Worm (Caenorhabditis elegans) whole organism, early embryonic: ENCODE data around the gene Y54F10AM.6.

Experiments
- B0310.2 ChIP-seq: sonication (generic microtip); optimal IDR thresholded peaks from 2 replicates; lab custom pipeline; 2016; ENCODE audit warnings: mild to moderate bottlenecking, missing genetic modification characterization, missing compliant biosample characterization
- F13C5.2 ChIP-seq: sonication (generic microtip); optimal IDR thresholded peaks from 2 replicates; lab custom pipeline; 2017; ENCODE audit warnings: mild to moderate bottlenecking, missing genetic modification characterization, inconsistent platforms, missing compliant biosample characterization
- aly-1 ChIP-seq: sonication (generic microtip); optimal IDR thresholded peaks from 2 replicates; lab custom pipeline; 2016; ENCODE audit warnings: missing genetic modification characterization, missing compliant biosample characterization
- ama-1 ChIP-seq: fragments of 150-350 bp; optimal IDR thresholded peaks from 2 replicates; lab custom pipeline; 2014
- ceh-13 ChIP-seq: fragments of 200-800 bp; sonication (Bioruptor generic); optimal IDR thresholded peaks from 2 replicates; lab custom pipeline; 2018; ENCODE audit warnings: mild to moderate bottlenecking, missing genetic modification characterization, missing compliant biosample characterization
- ceh-36 ChIP-seq: sonication (generic microtip); optimal IDR thresholded peaks from 2 replicates; lab custom pipeline; 2016; ENCODE audit warnings: missing genetic modification characterization, inconsistent platforms, missing compliant biosample characterization
- ets-7 ChIP-seq: sonication (generic microtip); optimal IDR thresholded peaks from 2 replicates; lab custom pipeline; 2016; ENCODE audit warnings: missing genotype, missing genetic modification characterization, missing compliant biosample characterization
- flt-1 ChIP-seq: fragments of 200-800 bp; sonication (Bioruptor generic); IDR thresholded peaks from 2 replicates; pipeline ENCODE4 v1.3.6; 2022; ENCODE audit warnings: missing genetic modification characterization, missing compliant biosample characterization
- hmbx-1 ChIP-seq: sonication (generic microtip); optimal IDR thresholded peaks from 2 replicates; lab custom pipeline; 2016; ENCODE audit warnings: mild to moderate bottlenecking, missing genetic modification characterization, missing compliant biosample characterization
- hmg-4 ChIP-seq: fragments of 200-800 bp; sonication (Bioruptor generic); optimal IDR thresholded peaks from 2 replicates; lab custom pipeline; 2018; ENCODE audit warnings: mild to moderate bottlenecking, missing genetic modification characterization, missing compliant biosample characterization
- hnd-1 ChIP-seq: sonication (generic microtip); optimal IDR thresholded peaks from 2 replicates; lab custom pipeline; 2016; ENCODE audit warnings: missing genetic modification characterization, missing compliant biosample characterization
- pes-1 ChIP-seq: fragments of 200-800 bp; sonication (Bioruptor generic); IDR thresholded peaks from 2 replicates; pipeline ENCODE4 v1.3.6; 2022; ENCODE audit warnings: missing genetic modification reagents, missing genetic modification characterization, missing compliant biosample characterization
- scrt-1 ChIP-seq: fragments of 200-800 bp; sonication (Bioruptor generic); IDR thresholded peaks from 2 replicates; pipeline ENCODE4 v1.3.6; 2022; ENCODE audit warnings: missing genetic modification characterization, missing compliant biosample characterization
- sea-1 ChIP-seq: fragments of 200-800 bp; sonication (Bioruptor generic); conservative IDR thresholded peaks from 2 replicates; pipeline ENCODE4 v1.3.6; 2022; ENCODE audit warnings: missing genetic modification characterization, missing compliant biosample characterization
- tbx-11 ChIP-seq: fragments of 200-800 bp; sonication (Bioruptor generic); IDR thresholded peaks from 2 replicates; pipeline ENCODE4 v1.3.6; 2022; ENCODE audit warnings: missing genetic modification characterization, missing compliant biosample characterization
- tbx-37 ChIP-seq: fragments of 200-800 bp; sonication (Bioruptor generic); conservative IDR thresholded peaks from 2 replicates; pipeline ENCODE4 v1.3.6; 2022; ENCODE audit warnings: missing genetic modification reagents, missing genetic modification characterization, missing compliant biosample characterization
- tra-4 ChIP-seq: sonication (generic microtip); optimal IDR thresholded peaks from 2 replicates; lab custom pipeline; 2017; ENCODE audit warnings: missing genetic modification characterization, missing compliant biosample characterization

The Y54F10AM.6 gene

ce11 chrIII:2507938-2508337 is 680 bp upstream of the Y54F10AM.6 start, which contains the start of gene Y54F10AM.8:
Y54F10AM.8 (minus strand) TSS chrIII:2507972.
- TF ChIP-seq tbx-11 (GFP tag; lab: Robert Waterston, UW) (no peak), tbx-37 (GFP tag; lab: Robert Waterston, UW) (no peak), ama-1 (lab: Kevin White, UChicago) (no peak), hmbx-1 (no peak), F13C5.2 (no peak), pes-1 (GFP tag; lab: Robert Waterston, UW) (no peak), hmg-4 (GFP tag; lab: Kevin White, UChicago) (no peak), ets-7 (tag; lab: Kevin White, UChicago) (no peak), B0310.2 (tag; lab: Kevin White, UChicago) (no peak), ceh-36 (no peak), hnd-1 (tag; lab: Kevin White, UChicago) (no peak), aly-1 (tag; lab: Kevin White, UChicago) (no peak), scrt-1 (GFP tag; lab: Robert Waterston, UW) (no peak), ceh-13 (GFP tag; lab: Kevin White, UChicago) (no peak), tra-4 (tag; lab: Kevin White, UChicago) (no peak), sea-1 (GFP tag; lab: Robert Waterston, UW) (no peak), flt-1 (GFP tag; lab: Robert Waterston, UW) (no peak)

DNA sequence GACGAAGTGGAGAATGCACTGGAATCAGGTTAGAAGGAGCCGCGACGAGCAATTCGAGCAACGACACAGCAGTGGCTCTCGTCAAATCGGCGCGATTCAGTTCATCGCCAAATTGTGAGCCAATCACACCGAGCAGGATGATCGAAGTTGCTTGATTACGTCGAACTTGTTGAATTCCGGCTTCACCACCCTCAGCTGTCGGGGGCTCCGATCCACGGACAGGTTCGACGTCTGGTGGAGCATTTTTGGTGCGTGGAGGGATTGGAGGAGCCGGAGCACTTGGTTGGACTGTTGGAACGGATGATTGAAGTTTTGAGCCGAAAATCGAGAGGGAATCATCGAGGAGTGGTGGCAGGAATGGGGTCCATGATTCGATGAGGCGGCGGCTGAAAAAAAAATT is 6.8 kb downstream of the Y54F10AM.6 start:
- TF ChIP-seq tra-4 (tag; lab: Kevin White, UChicago) (no peak), tbx-11 (GFP tag; lab: Robert Waterston, UW) (no peak), ama-1 (lab: Kevin White, UChicago) (no peak), F13C5.2 (no peak), hmbx-1 (no peak), sea-1 (GFP tag; lab: Robert Waterston, UW) (no peak), ceh-36 (no peak), B0310.2 (tag; lab: Kevin White, UChicago) (no peak), hmg-4 (GFP tag; lab: Kevin White, UChicago) (no peak)

ce11 chrIII:2528621-2529113 is 20.0 kb downstream of the Y54F10AM.6 start, which contains the start of the genes Y54F10AM.15, rbc-2 and ndua-8:
Y54F10AM.15 (minus strand) TSS chrIII:2528679.
rbc-2 (minus strand) TSS chrIII:2528689.
ndua-8 (plus strand) TSS chrIII:2529063.
- TF ChIP-seq F13C5.2 (peak; percentile 35), hmg-4 (GFP tag; lab: Kevin White, UChicago) (peak; percentile 32), ets-7 (tag; lab: Kevin White, UChicago) (no peak), sea-1 (GFP tag; lab: Robert Waterston, UW) (no peak)

ce11 chrIII:2530313-2530712 is 21.7 kb downstream of the Y54F10AM.6 start, which contains the start of gene cone-1:
cone-1 (plus strand) TSS chrIII:2530613.
- TF ChIP-seq tbx-37 (GFP tag; lab: Robert Waterston, UW) = no peak
- TF ChIP-seq ceh-36 = no peak
- TF ChIP-seq aly-1 (tag; lab: Kevin White, UChicago) = no peak
- no peak for TF ChIP-seq F13C5.2
- TF ChIP-seq hmg-4 (GFP tag; lab: Kevin White, UChicago) = no peak
- no peak for TF ChIP-seq flt-1 (GFP tag; lab: Robert Waterston, UW)
- TF ChIP-seq tbx-11 (GFP tag; lab: Robert Waterston, UW) = no peak
- TF ChIP-seq B0310.2 (tag; lab: Kevin White, UChicago) = no peak
- no peak for TF ChIP-seq scrt-1 (GFP tag; lab: Robert Waterston, UW)
- no peak for TF ChIP-seq ets-7 (tag; lab: Kevin White, UChicago)

DNA sequence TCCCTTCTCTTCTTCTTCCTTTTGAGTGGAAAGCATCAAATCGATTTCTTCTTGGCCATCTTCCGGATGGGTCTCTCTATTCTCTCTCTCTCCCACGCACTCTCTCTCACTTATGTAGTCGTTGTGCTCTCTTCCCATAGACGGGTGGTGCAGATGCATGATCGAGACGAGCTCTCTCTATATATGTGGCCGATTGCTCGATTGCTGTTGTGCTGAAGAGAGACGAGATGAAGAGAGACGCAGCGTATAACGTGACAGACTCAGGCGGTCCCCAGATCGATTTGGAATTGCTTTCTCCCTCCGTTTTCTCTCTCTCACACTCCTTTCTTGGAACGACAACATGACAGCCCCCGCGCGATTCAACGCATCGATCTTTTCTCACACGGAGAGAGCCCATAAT is 24.1 kb downstream of the Y54F10AM.6 start:
- no peak for TF ChIP-seq hmg-4 (GFP tag; lab: Kevin White, UChicago)
- 0 out of 2 replicates have a peak, but pooled peaks have one; percentile 6 for TF ChIP-seq sea-1 (GFP tag; lab: Robert Waterston, UW)
- TF ChIP-seq ceh-36 = peak; percentile 26
- TF ChIP-seq pes-1 (GFP tag; lab: Robert Waterston, UW) = no peak
- TF ChIP-seq tbx-37 (GFP tag; lab: Robert Waterston, UW) = no peak
- peak; percentile 64 for TF ChIP-seq ets-7 (tag; lab: Kevin White, UChicago)

DNA sequence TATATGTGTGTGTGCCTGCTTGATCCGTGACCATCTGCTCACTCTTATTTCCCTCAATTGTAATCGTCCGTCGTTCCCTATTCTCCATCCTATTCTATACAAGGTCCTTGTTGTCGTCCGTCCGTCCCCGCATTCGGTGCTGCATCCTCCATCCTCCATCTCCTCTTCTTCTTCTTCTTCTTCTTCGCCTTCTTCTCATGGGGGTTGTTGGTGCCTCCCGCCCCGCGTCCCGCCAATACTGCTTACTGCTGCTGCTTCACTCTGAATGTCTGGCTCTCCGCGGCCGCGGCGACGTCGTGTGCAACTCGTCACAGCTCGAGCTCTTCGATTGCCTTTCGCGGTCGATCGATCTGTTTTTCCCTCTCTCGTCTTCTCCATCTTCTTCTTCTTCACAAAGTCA is 26.5 kb downstream of the Y54F10AM.6 start:
- TF ChIP-seq scrt-1 (GFP tag; lab: Robert Waterston, UW) = no peak
- no peak for TF ChIP-seq ceh-13 (GFP tag; lab: Kevin White, UChicago)
- TF ChIP-seq ama-1 (lab: Kevin White, UChicago) = no peak
- TF ChIP-seq flt-1 (GFP tag; lab: Robert Waterston, UW) = no peak
- no peak for TF ChIP-seq hmg-4 (GFP tag; lab: Kevin White, UChicago)

ce11 chrIII:2540520-2540919 is 31.9 kb downstream of the Y54F10AM.6 start:
- TF ChIP-seq hnd-1 (tag; lab: Kevin White, UChicago) (no peak), aly-1 (tag; lab: Kevin White, UChicago) (no peak), tra-4 (tag; lab: Kevin White, UChicago) (no peak), ets-7 (tag; lab: Kevin White, UChicago) (no peak), scrt-1 (GFP tag; lab: Robert Waterston, UW) (no peak), sea-1 (GFP tag; lab: Robert Waterston, UW) (no peak), F13C5.2 (no peak), tbx-11 (GFP tag; lab: Robert Waterston, UW) (no peak), ceh-36 (no peak), tbx-37 (GFP tag; lab: Robert Waterston, UW) (no peak), hmg-4 (GFP tag; lab: Kevin White, UChicago) (no peak), flt-1 (GFP tag; lab: Robert Waterston, UW) (no peak), ama-1 (lab: Kevin White, UChicago) (no peak), pes-1 (GFP tag; lab: Robert Waterston, UW) (no peak), ceh-13 (GFP tag; lab: Kevin White, UChicago) (no peak), B0310.2 (tag; lab: Kevin White, UChicago) (no peak), hmbx-1 (no peak)
